Worm (Caenorhabditis elegans): ENCODE measurements around the gene F20B6.4.
A peak's percentile ranks its signal among the peaks of the same experiment; 100 is the strongest.

DNA sequence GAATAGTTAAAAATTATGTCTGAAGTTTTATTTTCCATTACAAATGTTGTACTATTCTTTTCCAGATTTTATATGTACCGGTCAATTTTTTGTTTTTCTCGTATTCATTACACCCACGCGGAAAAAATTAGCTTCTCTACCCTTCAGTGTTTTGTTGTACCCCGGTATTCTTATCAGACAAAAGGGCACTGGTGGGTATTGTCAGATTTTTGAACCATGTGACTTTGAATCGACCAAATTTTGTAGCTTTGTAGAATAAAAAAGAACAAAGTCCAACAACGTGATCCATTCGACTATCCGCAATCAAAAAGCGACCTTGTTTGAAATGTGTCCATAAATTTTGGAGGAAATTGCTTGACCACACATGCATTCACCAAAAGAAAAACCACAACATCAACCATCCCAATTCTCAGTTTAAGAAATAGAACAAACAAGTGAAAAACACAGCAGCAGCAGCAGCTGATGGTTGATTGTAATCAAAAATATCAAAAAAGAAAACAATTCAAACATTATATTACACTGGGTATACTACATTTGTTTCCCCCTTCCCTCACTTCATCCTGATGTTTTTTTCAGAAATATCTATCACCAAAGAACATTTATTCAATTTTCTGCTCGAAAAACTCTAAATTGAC is 48.3 kb upstream of the F20B6.4 start:
- no peak for TF ChIP-seq egl-13 (tag; optimal IDR thresholded peaks at IDR 0.05)
- TF ChIP-seq fkh-10 (GFP tag; optimal IDR thresholded peaks at IDR 0.05): no peak
- TF ChIP-seq snpc-4 (tag; optimal IDR thresholded peaks at IDR 0.05): no peak
- no peak for TF ChIP-seq ama-1 (optimal IDR thresholded peaks at IDR 0.05)
- peak; percentile 30 for TF ChIP-seq nhr-19 (GFP tag; conservative IDR thresholded peaks at IDR 0.05)
- TF ChIP-seq elt-3 (tag; optimal IDR thresholded peaks at IDR 0.05): peak in 2 of 6 experiments; percentile 48 to 64
- TF ChIP-seq nhr-237 (tag; optimal IDR thresholded peaks at IDR 0.05): no peak
- TF ChIP-seq nhr-90 (tag; optimal IDR thresholded peaks at IDR 0.05; ENCODE audit: poor library complexity): peak; percentile 35
- no peak for TF ChIP-seq nhr-77 (tag; optimal IDR thresholded peaks at IDR 0.05)
- no peak for TF ChIP-seq aly-2 (tag; optimal IDR thresholded peaks at IDR 0.05)
- TF ChIP-seq zag-1 (tag; optimal IDR thresholded peaks at IDR 0.05): no peak
- no peak for TF ChIP-seq ceh-63 (GFP tag; optimal IDR thresholded peaks at IDR 0.05)
- TF ChIP-seq dpl-1 (GFP tag; optimal IDR thresholded peaks at IDR 0.05): no peak
